Worm (Caenorhabditis elegans): ENCODE data around the gene R03H10.1.

ce11 chrII:4183979-4184378, 3.9 kb downstream of the R03H10.1 start:
- TF ChIP-seq egl-13 (tag; optimal IDR thresholded peaks at IDR 0.05), result no peak
- TF ChIP-seq egl-27 (tag; optimal IDR thresholded peaks at IDR 0.05), result no peak
- no peak for TF ChIP-seq lin-15B (tag; optimal IDR thresholded peaks at IDR 0.05)
- no peak for TF ChIP-seq sptf-1 (tag; optimal IDR thresholded peaks at IDR 0.05)
- no peak for TF ChIP-seq ceh-90 (tag; optimal IDR thresholded peaks at IDR 0.05)
- TF ChIP-seq hpl-2 (GFP tag; optimal IDR thresholded peaks at IDR 0.05), result no peak
